Worm (Caenorhabditis elegans) whole organism, L4 larva: ENCODE data around the gene ZK6.6.
A peak's percentile ranks its signal among the peaks of the same experiment; 100 is the strongest.

ENCODE experiments used
- D1046.2 ChIP-seq: fragments of 200-800 bp; sonication (Bioruptor generic); IDR thresholded peaks from 2 replicates; pipeline ENCODE4 v1.3.6; 2022; ENCODE audit warnings: missing genetic modification characterization, missing compliant biosample characterization
- F44E2.7 ChIP-seq: fragments of 200-800 bp; sonication (Bioruptor generic); IDR thresholded peaks from 2 replicates; pipeline ENCODE4 v2.1.2; 2022; ENCODE audit warnings: missing genetic modification characterization, missing compliant biosample characterization
- Y105C5A.15 ChIP-seq: fragments of 200-800 bp; sonication (Bioruptor generic); IDR thresholded peaks from 2 replicates; pipeline ENCODE4 v1.3.6; 2022; ENCODE audit warnings: missing genetic modification characterization, missing compliant biosample characterization
- Y5F2A.4 ChIP-seq: fragments of 200-800 bp; sonication (Bioruptor generic); optimal IDR thresholded peaks from 2 replicates; lab custom pipeline; 2018; ENCODE audit warnings: mild to moderate bottlenecking, missing genetic modification characterization, missing compliant biosample characterization
- aly-2 ChIP-seq: sonication (generic microtip); optimal IDR thresholded peaks from 2 replicates; lab custom pipeline; 2018; ENCODE audit warnings: missing biosample characterization, missing genetic modification characterization
- arid-1 ChIP-seq: fragments of 200-800 bp; sonication (Bioruptor generic); conservative IDR thresholded peaks from 2 replicates; pipeline ENCODE4 v1.3.6; 2022; ENCODE audit warnings: missing genetic modification reagents, missing genetic modification characterization, missing compliant biosample characterization
- ceh-20 ChIP-seq: fragments of 200-800 bp; sonication (Bioruptor generic); IDR thresholded peaks from 2 replicates; pipeline ENCODE4 v1.3.6; 2022; ENCODE audit warnings: missing genetic modification reagents, missing genetic modification characterization, missing compliant biosample characterization
- ceh-28 ChIP-seq: fragments of 150-350 bp; optimal IDR thresholded peaks from 2 replicates; lab custom pipeline; 2014; ENCODE audit warnings: missing biosample characterization, missing genetic modification reagents, missing genetic modification characterization
- ceh-44 ChIP-seq: fragments of 200-800 bp; sonication (Bioruptor generic); IDR thresholded peaks from 2 replicates; pipeline ENCODE4 v1.3.6; 2022; ENCODE audit warnings: missing genetic modification reagents, missing genetic modification characterization, missing compliant biosample characterization
- ceh-62 ChIP-seq: sonication (generic microtip); optimal IDR thresholded peaks from 2 replicates; lab custom pipeline; 2017; ENCODE audit warnings: missing biosample characterization, missing genetic modification characterization
- ces-1 ChIP-seq: fragments of 150-350 bp; sonication (generic microtip); optimal IDR thresholded peaks from 4 replicates; lab custom pipeline; 2014; ENCODE audit warnings: missing biosample characterization, missing genetic modification reagents, missing genetic modification characterization
- cey-2 ChIP-seq: sonication (generic microtip); optimal IDR thresholded peaks from 3 replicates; lab custom pipeline; 2017; ENCODE audit warnings: missing genetic modification characterization, mild to moderate bottlenecking, missing compliant biosample characterization, antibody characterized with exemption, borderline replicate concordance; ENCODE audit not compliant: insufficient read depth
- ctbp-1 ChIP-seq: fragments of 200-800 bp; sonication (Bioruptor generic); IDR thresholded peaks from 2 replicates; pipeline ENCODE4 v1.3.6; 2022; ENCODE audit warnings: missing genetic modification reagents, missing genetic modification characterization, missing compliant biosample characterization
- daf-12 ChIP-seq: fragments of 150-350 bp; optimal IDR thresholded peaks from 2 replicates; lab custom pipeline; 2014; ENCODE audit warnings: missing biosample characterization, missing genetic modification reagents, missing genetic modification characterization
- daf-16 ChIP-seq, 3 experiments: sonication (generic microtip); optimal IDR thresholded peaks; 2 replicates each; lab custom pipeline; 2016 to 2017; ENCODE audit warnings: missing genetic modification characterization in 3 of 3, missing genetic modification reagents in 3 of 3, mild to moderate bottlenecking in 2 of 3, missing compliant biosample characterization in 2 of 3, missing biosample characterization in 1 of 3, moderate library complexity in 1 of 3
- daf-8 ChIP-seq: fragments of 200-800 bp; sonication (Bioruptor generic); IDR thresholded peaks from 2 replicates; pipeline ENCODE4 v1.3.6; 2022; ENCODE audit warnings: missing genetic modification characterization, missing compliant biosample characterization
- dmd-6 ChIP-seq: fragments of 200-800 bp; sonication (Bioruptor generic); IDR thresholded peaks from 2 replicates; pipeline ENCODE4 v1.3.6; 2022; ENCODE audit warnings: missing genetic modification reagents, missing genetic modification characterization, missing compliant biosample characterization
- dpl-1 ChIP-seq: fragments of 150-350 bp; optimal IDR thresholded peaks from 2 replicates; lab custom pipeline; 2014; ENCODE audit warnings: missing biosample characterization, missing genetic modification reagents, missing genetic modification characterization
- duxl-1 ChIP-seq: sonication (generic microtip); optimal IDR thresholded peaks from 2 replicates; lab custom pipeline; 2016; ENCODE audit warnings: mild to moderate bottlenecking, missing genetic modification characterization, moderate library complexity, missing compliant biosample characterization; ENCODE audit not compliant: poor library complexity
- egl-27 ChIP-seq: sonication (generic microtip); optimal IDR thresholded peaks from 3 replicates; lab custom pipeline; 2017; ENCODE audit warnings: missing biosample characterization, missing genetic modification reagents, missing genetic modification characterization
- fkh-10 ChIP-seq: fragments of 150-350 bp; optimal IDR thresholded peaks from 2 replicates; lab custom pipeline; 2014; ENCODE audit warnings: missing biosample characterization, missing genetic modification reagents, missing genetic modification characterization
- hlh-11 ChIP-seq: fragments of 200-800 bp; sonication (Bioruptor generic); optimal IDR thresholded peaks from 2 replicates; lab custom pipeline; 2018; ENCODE audit warnings: mild to moderate bottlenecking, missing genetic modification characterization, missing compliant biosample characterization
- hlh-30 ChIP-seq: sonication (generic microtip); optimal IDR thresholded peaks from 2 replicates; lab custom pipeline; 2017; ENCODE audit warnings: antibody characterized with exemption, mild to moderate bottlenecking, missing genetic modification characterization, missing compliant biosample characterization; ENCODE audit not compliant: insufficient read depth
- hmg-1.1 ChIP-seq: fragments of 200-800 bp; sonication (Bioruptor generic); IDR thresholded peaks from 2 replicates; pipeline ENCODE4 v1.3.6; 2022; ENCODE audit warnings: missing genetic modification reagents, missing genetic modification characterization, missing compliant biosample characterization
- jun-1 ChIP-seq: fragments of 150-350 bp; optimal IDR thresholded peaks from 2 replicates; lab custom pipeline; 2014; ENCODE audit warnings: missing biosample characterization, missing genetic modification reagents, missing genetic modification characterization
- lin-39 ChIP-seq: fragments of 150-350 bp; optimal IDR thresholded peaks from 2 replicates; lab custom pipeline; 2014; ENCODE audit warnings: missing biosample characterization, missing genetic modification reagents, missing genetic modification characterization
- lir-3 ChIP-seq: sonication (generic microtip); optimal IDR thresholded peaks from 2 replicates; lab custom pipeline; 2016; ENCODE audit warnings: mild to moderate bottlenecking, missing genetic modification characterization, missing compliant biosample characterization
- madf-9 ChIP-seq: fragments of 200-800 bp; sonication (Bioruptor generic); conservative IDR thresholded peaks from 2 replicates; pipeline ENCODE4 v1.3.6; 2022; ENCODE audit warnings: missing genetic modification reagents, missing genetic modification characterization, missing compliant biosample characterization
- mdl-1 ChIP-seq, 2 experiments: fragments of 150-350 bp in 1 of 2; sonication (generic microtip) in 1 of 2; optimal IDR thresholded peaks; 2 replicates each; lab custom pipeline; 2014 to 2017; ENCODE audit warnings: missing biosample characterization in 2 of 2, missing genetic modification characterization in 2 of 2
- mxl-2 ChIP-seq: fragments of 200-800 bp; sonication (Bioruptor generic); conservative IDR thresholded peaks from 2 replicates; pipeline ENCODE4 v1.3.6; 2022; ENCODE audit warnings: missing genetic modification reagents, missing genetic modification characterization, missing compliant biosample characterization
- mxl-3 ChIP-seq: fragments of 200-800 bp; sonication (Bioruptor generic); optimal IDR thresholded peaks from 2 replicates; lab custom pipeline; 2018; ENCODE audit warnings: mild to moderate bottlenecking, missing genetic modification characterization, missing compliant biosample characterization
- nhr-102 ChIP-seq: sonication (generic microtip); optimal IDR thresholded peaks from 2 replicates; lab custom pipeline; 2016; ENCODE audit warnings: mild to moderate bottlenecking, missing genetic modification characterization, moderate library complexity, missing compliant biosample characterization
- nhr-111 ChIP-seq: fragments of 200-800 bp; sonication (Bioruptor generic); optimal IDR thresholded peaks from 2 replicates; lab custom pipeline; 2018; ENCODE audit warnings: mild to moderate bottlenecking, missing genetic modification characterization, missing compliant biosample characterization
- nhr-25 ChIP-seq: sonication (generic microtip); optimal IDR thresholded peaks from 2 replicates; lab custom pipeline; 2017; ENCODE audit warnings: missing genetic modification characterization, mild to moderate bottlenecking, missing compliant biosample characterization, antibody characterized with exemption, moderate library complexity, borderline replicate concordance; ENCODE audit not compliant: insufficient read depth
- nhr-28 ChIP-seq: fragments of 150-350 bp; optimal IDR thresholded peaks from 2 replicates; lab custom pipeline; 2014; ENCODE audit warnings: missing biosample characterization, missing genetic modification characterization
- nhr-42 ChIP-seq: fragments of 200-800 bp; sonication (Bioruptor generic); IDR thresholded peaks from 2 replicates; pipeline ENCODE4 v1.3.6; 2022; ENCODE audit warnings: missing genetic modification characterization, missing compliant biosample characterization
- nhr-6 ChIP-seq: fragments of 150-350 bp; optimal IDR thresholded peaks from 2 replicates; lab custom pipeline; 2014; ENCODE audit warnings: missing biosample characterization, missing genetic modification characterization
- nhr-77 ChIP-seq: fragments of 150-350 bp; optimal IDR thresholded peaks from 2 replicates; lab custom pipeline; 2014; ENCODE audit warnings: missing biosample characterization, missing genetic modification characterization
- pha-4 ChIP-seq, 2 experiments: fragments of 150-350 bp in 1 of 2; fragments of 200-800 bp in 1 of 2; sonication (Bioruptor generic) in 1 of 2; IDR thresholded peaks in 1 of 2; optimal IDR thresholded peaks in 1 of 2; 2 replicates each; pipeline versions ENCODE4 v1.3.6 to Lab custom; 2014 to 2022; ENCODE audit warnings: missing genetic modification characterization in 2 of 2, missing genetic modification reagents in 2 of 2, missing biosample characterization in 1 of 2, missing compliant biosample characterization in 1 of 2
- pqm-1 ChIP-seq: sonication (generic microtip); optimal IDR thresholded peaks from 2 replicates; lab custom pipeline; 2017; ENCODE audit warnings: missing biosample characterization, missing genetic modification characterization
- sdz-12 ChIP-seq: fragments of 200-800 bp; sonication (Bioruptor generic); optimal IDR thresholded peaks from 2 replicates; lab custom pipeline; 2018; ENCODE audit warnings: mild to moderate bottlenecking, missing genetic modification characterization, missing compliant biosample characterization
- skn-1 ChIP-seq: fragments of 150-350 bp; optimal IDR thresholded peaks from 2 replicates; lab custom pipeline; 2014; ENCODE audit warnings: missing biosample characterization, missing genetic modification characterization
- snpc-1.2 ChIP-seq: fragments of 200-800 bp; sonication (Bioruptor generic); IDR thresholded peaks from 2 replicates; pipeline ENCODE4 v1.3.6; 2022; ENCODE audit warnings: missing genetic modification reagents, missing genetic modification characterization, missing compliant biosample characterization
- snpc-4 ChIP-seq: fragments of 150-350 bp; optimal IDR thresholded peaks from 2 replicates; lab custom pipeline; 2014; ENCODE audit warnings: missing biosample characterization, missing genetic modification characterization
- spr-3 ChIP-seq: fragments of 200-800 bp; sonication (Bioruptor generic); optimal IDR thresholded peaks from 2 replicates; lab custom pipeline; 2018; ENCODE audit warnings: mild to moderate bottlenecking, missing genetic modification characterization, missing compliant biosample characterization
- tra-1 ChIP-seq: fragments of 200-800 bp; sonication (Bioruptor generic); IDR thresholded peaks from 2 replicates; pipeline ENCODE4 v1.3.6; 2022; ENCODE audit warnings: missing genetic modification reagents, missing genetic modification characterization, missing compliant biosample characterization
- vab-7 ChIP-seq: fragments of 200-800 bp; sonication (Bioruptor generic); IDR thresholded peaks from 2 replicates; pipeline ENCODE4 v1.3.6; 2022; ENCODE audit warnings: missing genetic modification reagents, missing genetic modification characterization, missing compliant biosample characterization
- zag-1 ChIP-seq: fragments of 150-350 bp; optimal IDR thresholded peaks from 2 replicates; lab custom pipeline; 2014; ENCODE audit warnings: missing biosample characterization, missing genetic modification characterization
- zfp-3 ChIP-seq: fragments of 200-800 bp; sonication (Bioruptor generic); conservative IDR thresholded peaks from 2 replicates; pipeline ENCODE4 v1.3.6; 2022; ENCODE audit warnings: missing genetic modification reagents, missing genetic modification characterization, missing compliant biosample characterization
- ztf-11 ChIP-seq: fragments of 150-350 bp; optimal IDR thresholded peaks from 2 replicates; lab custom pipeline; 2014; ENCODE audit warnings: missing biosample characterization, missing genetic modification characterization
- ztf-7 ChIP-seq: fragments of 150-350 bp; optimal IDR thresholded peaks from 2 replicates; lab custom pipeline; 2014; ENCODE audit warnings: missing biosample characterization, missing genetic modification characterization

ZK6.6 gene

ce11 chrV:378231-378630, 10.3 kb upstream of the ZK6.6 start:
- TF ChIP-seq hlh-11 (tag; lab: Kevin White, UChicago): peak; percentile 14
- peak in 1 of 2 experiments; percentile 22 for TF ChIP-seq mdl-1 (tag; optimal IDR thresholded peaks at IDR 0.05; lab: Kevin White, UChicago)
- TF ChIP-seq zfp-3 (GFP tag; lab: Robert Waterston, UW): no peak
- no peak for TF ChIP-seq jun-1 (tag; lab: Kevin White, UChicago)
- no peak for TF ChIP-seq ceh-20
- no peak for TF ChIP-seq daf-8 (GFP tag; lab: Robert Waterston, UW)
- TF ChIP-seq skn-1 (tag; lab: Kevin White, UChicago): no peak
- TF ChIP-seq hlh-30 (tag; lab: Kevin White, UChicago): peak; percentile 29
- 0 out of 2 replicates have a peak, but pooled peaks have one; percentile 28 for TF ChIP-seq tra-1 (GFP tag; lab: Robert Waterston, UW)
- TF ChIP-seq mxl-2: no peak
- no peak for TF ChIP-seq lir-3
- TF ChIP-seq nhr-102 (tag; lab: Kevin White, UChicago): no peak
- no peak for TF ChIP-seq nhr-6 (tag; lab: Kevin White, UChicago)
- TF ChIP-seq zag-1 (tag; lab: Kevin White, UChicago): no peak
- no peak for TF ChIP-seq nhr-25 (tag; lab: Kevin White, UChicago)
- TF ChIP-seq nhr-111 (GFP tag; lab: Kevin White, UChicago): no peak
- TF ChIP-seq ctbp-1: no peak
- TF ChIP-seq duxl-1 (tag; lab: Kevin White, UChicago): no peak
- TF ChIP-seq fkh-10: no peak
- no peak for TF ChIP-seq aly-2 (tag; lab: Kevin White, UChicago)
- TF ChIP-seq madf-9 (GFP tag; lab: Robert Waterston, UW): no peak
- TF ChIP-seq lin-39 (tag; lab: Kevin White, UChicago): no peak
- peak; percentile 31 for TF ChIP-seq dmd-6
- TF ChIP-seq pqm-1: no peak
- TF ChIP-seq Y105C5A.15 (GFP tag; lab: Robert Waterston, UW): no peak
- TF ChIP-seq arid-1 (GFP tag; lab: Robert Waterston, UW): no peak
- no peak for TF ChIP-seq snpc-4
- TF ChIP-seq ceh-44 (GFP tag; lab: Robert Waterston, UW): no peak
- TF ChIP-seq ces-1 (GFP tag; lab: Kevin White, UChicago): no peak
- no peak for TF ChIP-seq ceh-28 (tag; lab: Kevin White, UChicago)
- TF ChIP-seq snpc-1.2 (GFP tag; lab: Robert Waterston, UW): no peak
- no peak for TF ChIP-seq F44E2.7
- TF ChIP-seq spr-3: no peak
- no peak for TF ChIP-seq vab-7 (GFP tag; lab: Robert Waterston, UW)
- no peak for TF ChIP-seq ztf-7 (tag; lab: Kevin White, UChicago)
- TF ChIP-seq nhr-77: no peak
- TF ChIP-seq egl-27 (tag; lab: Kevin White, UChicago): no peak
- no peak for TF ChIP-seq pha-4 (GFP tag; IDR thresholded peaks at IDR 0.05; lab: Robert Waterston, UW)
- no peak for TF ChIP-seq pha-4 (tag; optimal IDR thresholded peaks at IDR 0.05; lab: Kevin White, UChicago)
- no peak for TF ChIP-seq dpl-1 (GFP tag; lab: Kevin White, UChicago)
- no peak for TF ChIP-seq D1046.2 (GFP tag; lab: Robert Waterston, UW)
- no peak for TF ChIP-seq Y5F2A.4 (GFP tag; lab: Kevin White, UChicago)
- no peak for TF ChIP-seq daf-12 (tag; lab: Kevin White, UChicago)
- TF ChIP-seq cey-2: no peak
- no peak for TF ChIP-seq sdz-12
- TF ChIP-seq nhr-42 (GFP tag; lab: Robert Waterston, UW): no peak
- no peak for TF ChIP-seq daf-16 (GFP tag; optimal IDR thresholded peaks at IDR 0.05; lab: Kevin White, UChicago)
- TF ChIP-seq daf-16 (tag; optimal IDR thresholded peaks at IDR 0.05; lab: Kevin White, UChicago): no peak
- no peak for TF ChIP-seq hmg-1.1 (GFP tag; lab: Robert Waterston, UW)
- TF ChIP-seq mxl-3: peak; percentile 19
- peak; percentile 63 for TF ChIP-seq nhr-28 (tag; lab: Kevin White, UChicago)
- TF ChIP-seq ceh-62 (tag; lab: Kevin White, UChicago): no peak
- TF ChIP-seq ztf-11 (tag; lab: Kevin White, UChicago): no peak
